Worm (Caenorhabditis elegans): ENCODE results near the gene CD4.11.
A peak's percentile ranks its signal among the peaks of the same experiment; 100 is the strongest.

CD4.11 gene

DNA sequence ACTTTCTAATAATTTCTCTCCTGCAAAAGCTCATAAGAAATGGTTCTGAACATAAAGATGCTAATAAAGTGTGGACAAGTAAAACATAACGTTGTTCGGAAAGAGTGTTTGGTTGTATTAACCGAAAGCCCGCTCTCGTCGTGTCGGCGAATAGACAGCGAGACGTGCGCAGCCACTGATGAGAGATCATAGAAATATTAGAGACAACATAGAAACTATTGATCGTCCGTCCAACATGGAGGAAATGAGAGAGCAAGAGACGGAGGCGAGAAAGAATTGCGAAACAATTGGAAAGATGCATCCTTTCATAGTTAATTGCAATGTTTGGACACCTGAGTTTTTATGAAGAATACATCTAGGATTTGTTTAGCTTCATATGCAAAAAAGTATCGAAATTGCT is 4.4 kb upstream of the CD4.11 start:
- TF ChIP-seq lin-13 (tag; optimal IDR thresholded peaks at IDR 0.05) (no peak), mls-2 (tag; optimal IDR thresholded peaks at IDR 0.05) (peak; percentile 69), cnd-1 (tag; optimal IDR thresholded peaks at IDR 0.05) (no peak), unc-39 (tag; optimal IDR thresholded peaks at IDR 0.05) (no peak), blmp-1 (tag; optimal IDR thresholded peaks at IDR 0.05) (no peak), ceh-83 (GFP tag; optimal IDR thresholded peaks at IDR 0.05) (no peak), elt-1 (tag; optimal IDR thresholded peaks at IDR 0.05; ENCODE audit: borderline replicate concordance, insufficient read depth) (no peak), sem-2 (GFP tag; optimal IDR thresholded peaks at IDR 0.05) (no peak), nhr-28 (tag; optimal IDR thresholded peaks at IDR 0.05) (no peak), nhr-237 (tag; optimal IDR thresholded peaks at IDR 0.05) (peak; percentile 2), lin-32 (GFP tag; optimal IDR thresholded peaks at IDR 0.05) (no peak), ham-2 (GFP tag; optimal IDR thresholded peaks at IDR 0.05) (peak; percentile 81), nhr-76 (tag; optimal IDR thresholded peaks at IDR 0.05) (no peak), drap-1 (GFP tag; optimal IDR thresholded peaks at IDR 0.05) (no peak), ces-1 (GFP tag; optimal IDR thresholded peaks at IDR 0.05) (peak; percentile 63), snpc-4 (tag; optimal IDR thresholded peaks at IDR 0.05) (no peak), lsy-2 (tag; optimal IDR thresholded peaks at IDR 0.05) (peak; percentile 55), ceh-39 (tag; optimal IDR thresholded peaks at IDR 0.05) (no peak), flh-1 (GFP tag; optimal IDR thresholded peaks at IDR 0.05) (no peak), nhr-2 (tag; optimal IDR thresholded peaks at IDR 0.05) (no peak), hlh-1 (tag; optimal IDR thresholded peaks at IDR 0.05) (no peak), unc-62 (GFP tag; optimal IDR thresholded peaks at IDR 0.05) (peak; percentile 32), unc-120 (tag; optimal IDR thresholded peaks at IDR 0.05; ENCODE audit: poor library complexity, severe bottlenecking) (peak; percentile 56), bed-3 (GFP tag; optimal IDR thresholded peaks at IDR 0.05) (no peak), elt-3 (tag; optimal IDR thresholded peaks at IDR 0.05) (peak; percentile 54), mep-1 (tag; optimal IDR thresholded peaks at IDR 0.05) (peak; percentile 48), mab-5 (tag; optimal IDR thresholded peaks at IDR 0.05) (no peak), tbx-8 (GFP tag; optimal IDR thresholded peaks at IDR 0.05) (no peak), ceh-43 (GFP tag; optimal IDR thresholded peaks at IDR 0.05) (no peak), ztf-11 (tag; optimal IDR thresholded peaks at IDR 0.05) (no peak), sptf-1 (tag; optimal IDR thresholded peaks at IDR 0.05) (no peak), M03D4.4 (tag; optimal IDR thresholded peaks at IDR 0.05) (no peak), pha-4 (tag; optimal IDR thresholded peaks at IDR 0.05) (peak; percentile 70), nhr-12 (tag; optimal IDR thresholded peaks at IDR 0.05) (no peak), zip-8 (tag; optimal IDR thresholded peaks at IDR 0.05) (no peak)

DNA sequence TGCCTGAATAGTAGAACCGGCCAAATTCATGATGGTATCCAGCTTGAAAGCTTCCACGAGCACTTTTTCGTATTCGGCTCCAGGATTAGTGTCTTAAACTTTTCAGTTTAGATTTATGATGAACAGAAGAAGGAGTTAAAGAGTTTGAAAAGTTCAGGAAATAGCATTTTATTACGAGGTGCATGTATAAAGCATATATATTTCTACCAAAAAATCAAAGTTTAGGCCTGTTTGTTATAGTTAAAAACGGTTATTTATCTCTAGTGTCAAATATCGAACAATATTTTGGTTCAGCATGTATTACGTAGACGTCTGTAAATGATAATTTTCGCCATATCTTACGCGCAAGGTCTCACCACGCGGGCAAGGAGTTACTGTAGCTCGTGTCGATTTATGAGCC is 3.6 kb upstream of the CD4.11 start, which contains the start of gene klc-2:
TSS of gene klc-2 (minus strand) at position 101 of the 400 bp plus-strand sequence.
- TF ChIP-seq unc-62 (GFP tag; optimal IDR thresholded peaks at IDR 0.05), result no peak
- TF ChIP-seq bed-3 (GFP tag; optimal IDR thresholded peaks at IDR 0.05), result no peak
- TF ChIP-seq lin-32 (GFP tag; optimal IDR thresholded peaks at IDR 0.05), result no peak
- TF ChIP-seq ztf-11 (tag; optimal IDR thresholded peaks at IDR 0.05), result no peak
- no peak for TF ChIP-seq ceh-43 (GFP tag; optimal IDR thresholded peaks at IDR 0.05)
- no peak for TF ChIP-seq M03D4.4 (tag; optimal IDR thresholded peaks at IDR 0.05)
- TF ChIP-seq ceh-39 (tag; optimal IDR thresholded peaks at IDR 0.05), result no peak
- no peak for TF ChIP-seq snpc-4 (tag; optimal IDR thresholded peaks at IDR 0.05)
- no peak for TF ChIP-seq ces-1 (GFP tag; optimal IDR thresholded peaks at IDR 0.05)
- TF ChIP-seq unc-120 (tag; optimal IDR thresholded peaks at IDR 0.05; ENCODE audit: poor library complexity, severe bottlenecking), result no peak
- TF ChIP-seq drap-1 (GFP tag; optimal IDR thresholded peaks at IDR 0.05), result no peak
- no peak for TF ChIP-seq sem-2 (GFP tag; optimal IDR thresholded peaks at IDR 0.05)
- TF ChIP-seq ham-2 (GFP tag; optimal IDR thresholded peaks at IDR 0.05), result no peak
- no peak for TF ChIP-seq cnd-1 (tag; optimal IDR thresholded peaks at IDR 0.05)
- TF ChIP-seq mab-5 (tag; optimal IDR thresholded peaks at IDR 0.05), result no peak
- TF ChIP-seq tbx-8 (GFP tag; optimal IDR thresholded peaks at IDR 0.05), result no peak
- no peak for TF ChIP-seq elt-1 (tag; optimal IDR thresholded peaks at IDR 0.05; ENCODE audit: borderline replicate concordance, insufficient read depth)

- no peak for TF ChIP-seq elt-3 (tag; optimal IDR thresholded peaks at IDR 0.05)
- TF ChIP-seq ces-1 (GFP tag; optimal IDR thresholded peaks at IDR 0.05), result peak; percentile 93
Measured at ce11 chrV:5582308-5582707, 2.6 kb upstream of the CD4.11 start.

DNA sequence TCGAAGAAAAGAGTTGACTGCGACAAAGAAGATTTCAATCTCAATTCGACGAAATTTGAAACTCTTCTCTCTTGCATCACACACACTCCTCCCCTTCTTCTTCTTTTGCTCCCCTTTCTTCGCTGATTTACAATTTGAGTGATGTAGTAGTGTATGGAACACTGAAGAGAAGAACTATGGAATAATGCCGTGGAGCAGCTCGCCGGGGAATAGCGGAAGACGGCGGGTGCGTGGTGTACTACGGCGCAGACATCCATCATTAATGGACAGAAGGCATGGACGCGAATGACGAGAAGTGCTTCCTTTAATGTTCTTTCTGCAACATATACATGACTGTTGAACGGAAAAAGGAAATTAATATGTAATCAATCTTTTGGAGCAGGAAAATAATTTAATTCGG is 2.1 kb upstream of the CD4.11 start:
- no peak for TF ChIP-seq sem-2 (GFP tag; optimal IDR thresholded peaks at IDR 0.05)
- no peak for TF ChIP-seq nhr-2 (tag; optimal IDR thresholded peaks at IDR 0.05)
- TF ChIP-seq ham-2 (GFP tag; optimal IDR thresholded peaks at IDR 0.05), result no peak
- no peak for TF ChIP-seq pha-4 (tag; optimal IDR thresholded peaks at IDR 0.05)
- TF ChIP-seq snpc-4 (tag; optimal IDR thresholded peaks at IDR 0.05), result no peak
- no peak for TF ChIP-seq ceh-39 (tag; optimal IDR thresholded peaks at IDR 0.05)
- no peak for TF ChIP-seq tbx-8 (GFP tag; optimal IDR thresholded peaks at IDR 0.05)
- no peak for TF ChIP-seq nhr-28 (tag; optimal IDR thresholded peaks at IDR 0.05)
- TF ChIP-seq nhr-237 (tag; optimal IDR thresholded peaks at IDR 0.05), result no peak
- no peak for TF ChIP-seq elt-1 (tag; optimal IDR thresholded peaks at IDR 0.05; ENCODE audit: borderline replicate concordance, insufficient read depth)
- TF ChIP-seq mls-2 (tag; optimal IDR thresholded peaks at IDR 0.05), result no peak
- no peak for TF ChIP-seq unc-39 (tag; optimal IDR thresholded peaks at IDR 0.05)
